Worm (Caenorhabditis elegans): ENCODE measurements around the gene fbxc-58.

DNA sequence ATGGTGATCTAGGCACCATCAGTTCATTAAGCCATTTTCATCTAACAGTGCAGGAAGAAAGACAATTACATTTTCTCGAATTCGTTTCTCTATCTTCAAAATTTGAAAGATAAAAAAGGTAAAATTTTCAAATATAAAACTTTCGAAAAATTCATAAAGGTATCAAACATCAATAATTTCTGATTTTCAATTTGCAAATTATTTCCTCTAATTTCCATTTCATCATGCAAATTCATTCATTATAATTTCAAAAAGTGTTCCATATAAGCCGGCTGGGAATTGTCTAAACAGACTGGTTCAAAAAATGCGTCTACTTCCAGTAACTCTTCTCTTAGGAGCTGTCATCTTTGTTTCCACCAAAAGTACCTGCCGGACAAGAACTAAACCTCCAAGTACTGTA, 43.6 kb upstream of the fbxc-58 start, which contains the start of gene clec-183:
- no peak for TF ChIP-seq mes-4 (tag; optimal IDR thresholded peaks at IDR 0.05)
- no peak for TF ChIP-seq ama-1 (optimal IDR thresholded peaks at IDR 0.05)
- TF ChIP-seq ama-1 (GFP tag; optimal IDR thresholded peaks at IDR 0.05), result no peak
- no peak for TF ChIP-seq snpc-1.1 (tag; optimal IDR thresholded peaks at IDR 0.05; ENCODE audit: insufficient read depth)
- TF ChIP-seq nfyb-1 (GFP tag; IDR thresholded peaks at IDR 0.05), result no peak
- TF ChIP-seq unc-130 (GFP tag; optimal IDR thresholded peaks at IDR 0.05), result no peak
- TF ChIP-seq lin-54 (GFP tag; optimal IDR thresholded peaks at IDR 0.05), result no peak

Measured in whole organism, young adult.